Fruit fly (Drosophila melanogaster) whole organism, larva: ENCODE measurements around the gene CG13692.
"Not testable (repeated sequence)": the region's sequence is repeated elsewhere in the genome, so short reads cannot be mapped to it uniquely, and the experiment has no call there.

Experiments
- noc ChIP-seq: fragments of 200-800 bp; sonication (Bioruptor generic); optimal IDR thresholded peaks from 3 replicates; lab custom pipeline; 2019; ENCODE audit warnings: missing biosample characterization, mild to moderate bottlenecking, missing genetic modification characterization, moderate library complexity

Gene CG13692

DNA sequence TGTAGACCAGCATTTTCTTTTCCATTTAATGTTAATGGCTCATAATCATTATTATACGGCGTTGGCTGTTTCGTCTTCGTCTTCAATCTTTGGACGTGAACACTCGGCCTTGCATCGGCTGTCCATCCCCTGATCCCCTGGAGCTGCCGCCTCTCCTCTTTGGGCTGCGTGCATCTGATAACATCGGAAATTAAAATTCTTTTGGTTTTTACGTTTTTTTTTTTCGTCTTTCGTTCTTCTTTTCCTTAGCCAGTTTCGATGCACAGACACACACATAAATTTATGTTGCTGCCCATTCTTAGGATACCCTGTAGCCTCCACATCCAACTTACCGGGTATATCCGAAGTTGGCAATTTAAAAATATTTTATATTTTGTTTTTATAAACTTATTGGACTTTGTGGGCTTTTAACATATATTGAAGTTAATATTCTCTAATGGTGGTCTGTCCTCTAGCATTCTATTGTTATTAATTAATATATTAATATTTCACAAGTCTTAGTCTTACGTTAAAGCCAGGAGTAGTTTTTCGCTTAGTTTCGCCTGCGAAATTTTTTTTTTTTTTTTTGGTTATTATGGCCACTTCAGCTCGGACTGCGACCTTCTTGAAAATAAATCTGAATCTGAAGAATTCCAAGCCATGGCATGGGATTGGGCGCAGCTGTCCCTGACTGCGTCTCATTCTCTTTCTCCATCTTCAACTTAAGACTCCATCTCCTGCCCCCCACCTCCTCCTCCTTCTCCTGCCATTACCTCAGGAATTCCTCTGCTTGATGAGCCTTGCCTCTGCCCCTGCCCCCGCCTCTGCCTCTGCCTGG lies 19.3 kb downstream of the CG13692 start:
- TF ChIP-seq noc (tag; lab: Kevin White, UChicago) = no peak

DNA sequence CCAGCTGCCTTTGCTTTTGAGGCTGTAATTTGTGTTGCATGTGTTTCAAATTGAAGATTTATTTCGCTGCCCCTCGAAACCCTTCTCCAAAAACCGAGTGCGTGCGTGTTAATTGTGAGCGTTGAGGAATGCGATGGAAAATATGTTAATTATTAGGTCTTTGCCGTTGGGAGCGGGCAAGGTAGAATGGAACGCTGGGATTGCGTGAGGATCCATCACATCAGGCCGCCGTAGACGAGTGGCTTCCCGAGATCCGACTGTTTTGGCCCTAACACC lies 19.8 kb downstream of the CG13692 start:
- TF ChIP-seq noc (tag; lab: Kevin White, UChicago) = no peak

DNA sequence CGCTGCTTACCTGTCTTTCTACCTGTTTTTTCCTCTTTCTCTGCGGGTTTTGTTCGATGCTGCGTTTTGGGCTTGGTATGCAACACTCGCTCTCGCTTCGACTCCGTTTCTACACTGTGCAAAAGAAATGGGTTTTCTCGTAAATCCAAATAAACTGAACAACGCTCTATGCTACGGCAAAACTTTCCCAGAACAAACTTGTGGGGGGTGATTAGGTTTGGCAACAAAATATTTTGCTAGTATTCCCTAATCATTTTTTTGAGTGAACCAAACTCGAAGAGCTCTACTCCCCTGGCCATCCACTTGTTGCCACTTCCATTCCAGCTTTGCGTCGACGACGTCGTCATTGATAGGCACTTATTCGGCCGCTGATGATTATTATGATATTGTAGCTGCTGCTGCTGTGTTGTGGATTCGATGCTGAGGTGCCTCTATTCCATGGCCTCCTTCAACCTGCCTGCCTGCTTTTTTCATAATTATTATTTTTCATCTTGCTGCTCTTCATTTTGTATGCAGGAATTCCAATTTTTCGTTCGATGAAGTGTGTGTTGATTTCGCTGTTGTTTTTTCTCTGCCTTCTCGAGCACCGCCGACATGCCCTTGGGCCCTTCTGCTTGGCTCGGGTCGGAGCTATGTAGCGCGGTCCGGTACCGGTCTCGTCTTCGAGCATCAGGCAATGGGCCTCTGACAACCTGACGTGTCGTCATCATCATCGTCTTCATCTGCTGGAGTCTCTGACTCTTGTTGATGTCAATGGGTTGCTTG lies 20.5 kb downstream of the CG13692 start:
- no peak for TF ChIP-seq noc (tag; lab: Kevin White, UChicago)

DNA sequence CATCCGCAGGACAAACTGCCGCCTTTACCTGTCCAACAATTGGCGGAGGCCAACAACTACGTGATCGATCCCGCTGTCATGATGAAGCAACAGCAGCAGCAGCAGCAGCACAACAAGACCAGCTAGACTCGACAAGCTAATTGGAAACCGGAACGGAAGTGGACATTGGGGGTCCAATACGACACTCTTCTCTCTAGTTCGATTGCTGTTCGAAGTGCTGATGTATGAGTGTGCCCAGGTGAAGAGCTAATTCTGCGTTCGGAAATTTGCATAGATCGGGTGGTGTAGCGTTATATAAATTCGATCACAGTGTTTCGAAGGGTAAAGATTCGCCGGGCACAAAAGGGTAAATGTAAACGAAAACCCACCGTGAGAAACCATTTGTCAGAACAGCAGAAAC lies 25.6 kb downstream of the CG13692 start:
- TF ChIP-seq noc (tag; lab: Kevin White, UChicago) = no peak

DNA sequence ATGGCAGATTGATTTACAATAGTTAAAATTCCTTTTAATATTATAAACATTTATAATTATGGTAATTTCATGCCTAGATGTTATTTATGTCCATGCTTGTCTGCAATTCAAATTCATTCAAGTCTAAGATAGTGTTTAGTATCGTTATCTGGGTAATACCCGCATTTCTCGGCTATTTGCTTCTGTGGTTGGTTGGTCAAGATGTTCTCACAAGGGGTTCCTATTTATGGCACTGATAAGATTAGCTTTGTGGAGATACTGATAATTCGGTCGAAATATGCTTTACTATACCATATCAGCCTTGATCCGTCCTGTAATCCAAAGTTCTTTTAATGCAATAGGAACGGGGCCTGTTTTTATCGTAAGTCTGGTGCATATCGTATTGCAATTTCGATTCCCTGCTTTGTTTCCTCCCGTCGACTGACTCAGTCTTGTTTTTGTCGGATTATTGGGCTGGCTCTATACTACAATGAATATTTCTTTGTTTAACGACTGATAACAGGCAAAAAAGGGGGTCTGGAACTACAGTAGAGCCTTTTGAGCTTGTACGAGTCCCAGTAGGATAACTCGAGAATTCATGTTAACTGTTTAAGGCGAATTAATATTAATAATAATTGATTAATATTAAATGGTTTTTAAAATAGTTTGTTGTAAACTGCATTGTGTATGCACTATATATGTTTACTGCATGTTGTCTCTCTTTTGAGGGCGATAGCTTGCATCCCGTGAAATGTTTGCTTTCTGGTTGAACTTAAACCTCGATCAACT lies 30.3 kb downstream of the CG13692 start:
- TF ChIP-seq noc (tag; lab: Kevin White, UChicago) = no peak

DNA sequence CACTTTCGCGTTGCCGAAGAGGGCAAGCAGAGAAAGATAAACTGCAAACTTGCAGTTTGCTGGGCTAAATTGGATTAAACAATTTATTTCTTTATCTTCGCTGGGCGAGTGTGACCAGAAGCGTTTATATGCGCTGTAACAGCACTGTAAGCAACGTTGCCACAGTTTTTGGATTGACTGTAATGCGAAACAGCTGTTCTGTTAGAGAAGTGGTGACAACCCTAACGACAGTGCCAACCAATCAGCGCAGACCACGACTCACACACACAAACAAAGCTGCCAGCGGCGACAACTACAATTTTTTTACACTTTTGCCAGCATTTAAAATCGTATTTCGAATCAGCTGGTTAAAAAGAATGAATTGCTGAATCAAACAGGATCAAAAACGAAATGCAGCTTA lies 31.3 kb downstream of the CG13692 start, which contains the start of the genes crq and shv:
crq (minus strand) TSS at position 153 of the 400 bp plus-strand sequence.
shv (plus strand) TSS at position 237 of the 400 bp plus-strand sequence.
- TF ChIP-seq noc (tag; lab: Kevin White, UChicago) = no peak

DNA sequence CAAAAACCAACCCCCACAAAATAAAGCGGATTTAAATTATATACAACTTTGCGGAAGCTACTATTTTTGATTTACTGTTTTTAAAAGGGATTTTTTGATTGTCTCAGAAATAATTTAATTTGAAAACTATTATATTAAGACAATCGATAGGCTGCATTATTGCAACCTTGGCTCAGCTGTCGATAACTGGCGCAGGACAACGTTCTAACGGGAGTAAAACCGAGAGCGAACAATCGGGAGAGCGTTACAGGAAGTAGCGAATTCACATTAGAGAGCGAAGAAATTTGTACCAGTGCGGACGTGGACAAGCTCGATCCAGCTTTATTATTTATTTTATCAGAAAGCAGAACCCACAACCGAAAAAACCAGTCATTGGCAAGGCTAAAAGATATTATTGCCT lies 33.7 kb downstream of the CG13692 start, which contains the start of gene CG4133:
CG4133 (plus strand) TSS at position 258 of the 400 bp plus-strand sequence.
- not testable (repeated sequence) for TF ChIP-seq noc (tag; lab: Kevin White, UChicago)

DNA sequence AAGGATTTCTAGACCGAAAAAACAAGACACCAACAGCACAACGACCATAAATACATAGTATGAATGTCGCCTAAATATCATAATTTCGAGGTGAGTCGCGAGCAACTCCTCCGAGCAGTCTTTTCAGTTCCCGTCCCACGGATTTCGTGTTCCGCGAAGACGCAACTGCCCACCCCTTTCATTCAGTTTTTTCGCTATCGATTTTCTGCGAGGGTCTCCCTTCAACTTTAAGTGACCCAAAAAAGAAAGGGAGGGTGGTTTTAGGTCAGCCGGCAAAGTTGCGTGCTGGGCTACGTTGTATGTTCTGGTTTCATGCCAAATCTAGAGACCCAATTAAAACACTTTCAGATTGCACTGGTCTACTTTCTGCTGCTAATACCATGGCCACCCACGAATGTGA lies 34.2 kb downstream of the CG13692 start:
- TF ChIP-seq noc (tag; lab: Kevin White, UChicago) = no peak

DNA sequence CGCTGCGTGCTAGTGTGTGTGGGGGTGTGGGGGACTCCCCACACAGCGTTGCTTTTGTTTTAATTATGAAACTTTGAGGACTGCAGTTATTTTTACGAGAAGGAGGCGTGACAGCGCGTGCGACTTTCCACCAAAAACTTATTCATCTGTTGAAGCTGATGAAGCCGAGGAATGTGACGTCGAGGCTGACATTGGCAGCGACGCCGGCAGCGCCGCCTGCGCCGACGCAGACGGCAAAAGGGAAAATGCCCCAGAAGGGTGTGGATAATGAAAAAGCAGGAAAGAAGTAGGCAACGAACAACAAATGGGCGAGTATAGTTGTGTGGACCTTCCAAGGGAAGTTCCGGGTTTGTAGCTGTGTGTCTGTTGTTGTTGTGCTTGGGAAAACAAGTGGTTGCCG lies 46.1 kb downstream of the CG13692 start:
- TF ChIP-seq noc (tag; lab: Kevin White, UChicago) = no peak

DNA sequence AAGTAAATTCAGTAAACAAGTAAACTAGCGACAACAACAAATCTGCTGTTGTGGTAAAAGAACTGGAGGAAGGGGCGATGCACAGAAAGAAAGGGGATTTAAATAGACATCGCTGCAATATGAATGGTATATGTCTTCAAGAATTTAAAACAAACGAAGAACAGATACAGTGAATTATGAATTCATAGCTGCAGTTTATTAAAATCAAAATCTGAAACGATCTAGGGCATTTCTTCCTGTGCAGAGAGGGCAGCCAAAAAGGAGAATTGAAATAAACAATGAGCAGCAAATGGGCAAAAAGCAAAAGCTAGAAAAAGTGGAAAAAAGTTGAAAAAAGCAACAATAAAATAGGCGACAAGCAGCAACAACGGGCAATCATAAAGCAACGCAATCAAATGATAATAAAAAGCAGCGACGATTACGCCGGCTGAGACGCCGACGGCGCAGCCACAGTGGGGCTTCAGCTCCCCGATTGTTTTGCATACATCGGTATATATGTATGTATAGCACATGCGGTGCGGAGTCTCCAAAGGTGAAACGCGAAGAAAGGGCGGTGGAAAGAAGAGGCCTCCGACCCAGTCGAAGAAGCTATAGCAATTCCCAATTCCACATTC lies 47.3 kb downstream of the CG13692 start:
- TF ChIP-seq noc (tag; lab: Kevin White, UChicago) = peak; percentile 82

DNA sequence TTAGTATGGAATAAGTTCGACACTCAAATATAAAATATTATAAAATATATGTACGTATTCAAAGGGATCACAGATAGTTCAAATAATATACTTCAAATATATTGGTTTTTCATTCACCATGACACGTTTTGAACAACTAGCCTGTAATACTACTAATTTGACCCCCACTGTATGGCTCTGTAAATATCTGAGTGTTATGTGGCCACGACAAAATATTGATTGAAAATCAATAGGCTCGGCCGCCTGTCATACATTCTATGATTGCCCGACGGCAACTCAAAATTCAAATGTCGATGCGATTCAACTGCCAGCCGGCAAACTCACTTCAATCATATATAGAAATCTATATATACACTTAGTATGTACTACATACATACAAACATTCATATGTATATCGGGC lies 48.3 kb downstream of the CG13692 start:
- TF ChIP-seq noc (tag; lab: Kevin White, UChicago) = no peak

DNA sequence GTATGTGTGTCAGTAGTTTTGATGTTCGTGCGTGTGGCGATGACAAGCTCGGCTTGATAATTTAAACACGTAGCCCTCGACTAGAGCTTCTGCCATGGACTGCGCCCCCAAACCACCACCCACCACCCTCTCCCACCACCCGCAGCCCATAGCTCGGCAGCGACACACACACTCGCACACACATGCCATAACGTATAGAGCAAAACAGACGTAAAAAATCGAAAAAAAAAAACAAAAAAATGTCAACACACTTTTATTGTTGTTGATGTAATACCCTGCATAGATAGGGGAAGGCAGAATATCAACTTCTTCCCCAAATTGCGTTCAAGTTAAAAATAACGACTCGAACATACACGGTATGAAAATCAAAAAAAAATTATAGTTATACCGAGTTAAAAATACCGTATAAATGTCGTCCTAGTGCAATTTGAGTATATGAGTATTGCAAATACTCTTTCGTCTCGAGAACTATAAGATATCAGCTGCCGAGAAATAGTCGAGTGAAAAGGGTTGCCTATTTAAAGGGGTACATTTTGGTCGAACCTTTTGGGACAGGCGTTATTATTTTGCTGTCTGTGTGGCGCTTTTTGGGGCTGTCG lies 48.9 kb downstream of the CG13692 start:
- peak; percentile 89 for TF ChIP-seq noc (tag; lab: Kevin White, UChicago)

DNA sequence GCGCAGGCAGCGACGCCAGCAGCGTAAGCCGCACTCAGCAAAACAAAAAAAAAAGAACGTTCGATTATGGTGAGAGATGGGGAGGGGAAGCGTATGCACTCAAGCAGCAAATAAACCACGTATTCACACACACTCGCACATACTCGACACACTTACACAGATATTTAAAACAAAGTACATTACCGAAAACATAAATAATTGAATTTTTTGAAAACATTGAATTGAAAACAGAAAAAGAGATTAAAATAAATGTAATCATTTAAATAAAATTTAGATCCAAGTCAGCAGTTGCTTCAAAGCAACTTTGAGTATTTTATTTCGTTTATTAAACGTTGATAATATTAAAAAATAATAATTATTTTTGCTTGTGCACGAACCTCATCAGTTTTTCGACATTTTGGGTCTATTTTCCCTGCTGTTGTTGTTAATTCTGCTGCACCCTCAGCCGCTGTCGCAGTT lies 49.5 kb downstream of the CG13692 start:
- peak; percentile 72 for TF ChIP-seq noc (tag; lab: Kevin White, UChicago)
